Worm (Caenorhabditis elegans) whole organism, L1 larva: ENCODE measurements around the gene Y51H4A.24.

Experiments
- C16A3.4 ChIP-seq: fragments of 150-350 bp; optimal IDR thresholded peaks from 2 replicates; lab custom pipeline; 2014; ENCODE audit warnings: missing biosample characterization, missing genetic modification characterization
- C34B4.2 ChIP-seq: sonication (generic microtip); optimal IDR thresholded peaks from 2 replicates; lab custom pipeline; 2017; ENCODE audit warnings: mild to moderate bottlenecking, missing genetic modification characterization, missing compliant biosample characterization
- F16B12.6 ChIP-seq: fragments of 150-350 bp; optimal IDR thresholded peaks from 2 replicates; lab custom pipeline; 2014; ENCODE audit warnings: missing biosample characterization, missing genetic modification characterization
- Y116A8C.19 ChIP-seq: sonication (generic microtip); optimal IDR thresholded peaks from 2 replicates; lab custom pipeline; 2016; ENCODE audit warnings: missing compliant biosample characterization, missing genetic modification characterization, borderline replicate concordance
- aly-2 ChIP-seq: fragments of 150-350 bp; optimal IDR thresholded peaks from 2 replicates; lab custom pipeline; 2014; ENCODE audit warnings: missing biosample characterization, missing genetic modification characterization
- ceh-63 ChIP-seq: fragments of 200-800 bp; sonication (Bioruptor generic); optimal IDR thresholded peaks from 2 replicates; lab custom pipeline; 2018; ENCODE audit warnings: mild to moderate bottlenecking, missing genetic modification characterization, missing compliant biosample characterization
- ceh-8 ChIP-seq: fragments of 200-800 bp; sonication (Bioruptor generic); optimal IDR thresholded peaks from 2 replicates; lab custom pipeline; 2018; ENCODE audit warnings: mild to moderate bottlenecking, missing genetic modification characterization, moderate library complexity, missing compliant biosample characterization
- ceh-82 ChIP-seq, 3 experiments: fragments of 150-350 bp in 1 of 3; sonication (generic microtip) in 2 of 3; optimal IDR thresholded peaks; 2 replicates each; lab custom pipeline; 2014 to 2017; ENCODE audit warnings: missing biosample characterization in 3 of 3, missing genetic modification characterization in 3 of 3
- dsc-1 ChIP-seq: sonication (generic microtip); optimal IDR thresholded peaks from 2 replicates; lab custom pipeline; 2016; ENCODE audit warnings: mild to moderate bottlenecking, missing genetic modification characterization, missing compliant biosample characterization
- efl-3 ChIP-seq: fragments of 200-800 bp; sonication (Bioruptor generic); optimal IDR thresholded peaks from 2 replicates; lab custom pipeline; 2018; ENCODE audit warnings: mild to moderate bottlenecking, missing genetic modification characterization, missing compliant biosample characterization
- egl-27 ChIP-seq, 2 experiments: fragments of 150-350 bp in 1 of 2; sonication (generic microtip); optimal IDR thresholded peaks; 3 replicates each; lab custom pipeline; 2017 to 2018; ENCODE audit warnings: missing biosample characterization in 2 of 2, missing genetic modification characterization in 2 of 2, missing genetic modification reagents in 2 of 2
- ets-5 ChIP-seq: fragments of 200-800 bp; sonication (Bioruptor generic); IDR thresholded peaks from 2 replicates; pipeline ENCODE4 v1.3.6; 2022; ENCODE audit warnings: missing genetic modification characterization, missing compliant biosample characterization
- hlh-17 ChIP-seq: fragments of 200-800 bp; sonication (Bioruptor generic); optimal IDR thresholded peaks from 2 replicates; lab custom pipeline; 2018; ENCODE audit warnings: missing genetic modification characterization, mild to moderate bottlenecking, missing compliant biosample characterization, moderate library complexity, borderline replicate concordance
- jun-1 ChIP-seq: fragments of 150-350 bp; optimal IDR thresholded peaks from 2 replicates; lab custom pipeline; 2014; ENCODE audit warnings: missing biosample characterization, missing genetic modification reagents, missing genetic modification characterization
- lin-14 ChIP-seq: fragments of 200-800 bp; sonication (Bioruptor generic); optimal IDR thresholded peaks from 2 replicates; lab custom pipeline; 2018; ENCODE audit warnings: mild to moderate bottlenecking, missing genetic modification characterization, moderate library complexity, missing compliant biosample characterization
- lsy-2 ChIP-seq, 2 experiments: fragments of 150-350 bp; optimal IDR thresholded peaks; 2 replicates each; lab custom pipeline; 2014; ENCODE audit warnings: missing biosample characterization in 2 of 2, missing genetic modification characterization in 2 of 2
- mab-9 ChIP-seq: fragments of 200-800 bp; sonication (Bioruptor generic); IDR thresholded peaks from 2 replicates; pipeline ENCODE4 v1.3.6; 2022; ENCODE audit warnings: missing genetic modification reagents, missing genetic modification characterization, missing compliant biosample characterization
- mdl-1 ChIP-seq, 2 experiments: fragments of 150-350 bp; optimal IDR thresholded peaks; 2 replicates each; lab custom pipeline; 2014 to 2017; ENCODE audit warnings: missing biosample characterization in 2 of 2, missing genetic modification characterization in 2 of 2, inconsistent platforms in 1 of 2
- mef-2 ChIP-seq: fragments of 150-350 bp; optimal IDR thresholded peaks from 2 replicates; lab custom pipeline; 2014; ENCODE audit warnings: missing biosample characterization, missing genetic modification characterization
- nhr-11 ChIP-seq: fragments of 150-350 bp; optimal IDR thresholded peaks from 2 replicates; lab custom pipeline; 2014; ENCODE audit warnings: missing biosample characterization, missing genetic modification characterization
- nhr-47 ChIP-seq: sonication (generic microtip); optimal IDR thresholded peaks from 2 replicates; lab custom pipeline; 2016; ENCODE audit warnings: mild to moderate bottlenecking, missing genetic modification characterization, moderate library complexity, missing compliant biosample characterization
- nhr-71 ChIP-seq: sonication (generic microtip); optimal IDR thresholded peaks from 2 replicates; lab custom pipeline; 2016; ENCODE audit warnings: mild to moderate bottlenecking, missing genetic modification characterization, moderate library complexity, missing compliant biosample characterization
- nhr-76 ChIP-seq: sonication (generic microtip); optimal IDR thresholded peaks from 2 replicates; lab custom pipeline; 2017; ENCODE audit warnings: missing biosample characterization, missing genetic modification characterization
- nhr-77 ChIP-seq: fragments of 150-350 bp; optimal IDR thresholded peaks from 2 replicates; lab custom pipeline; 2014; ENCODE audit warnings: missing biosample characterization, missing genetic modification characterization
- nhr-85 ChIP-seq: sonication (generic microtip); peaks from one replicate; lab custom pipeline; 2016; ENCODE audit warnings: missing genetic modification characterization, inconsistent platforms, missing compliant biosample characterization
- pag-3 ChIP-seq: sonication (generic microtip); optimal IDR thresholded peaks from 2 replicates; lab custom pipeline; 2017; ENCODE audit warnings: missing genetic modification characterization, mild to moderate bottlenecking, missing compliant biosample characterization, antibody characterized with exemption, borderline replicate concordance; ENCODE audit not compliant: insufficient read depth
- pax-3 ChIP-seq: fragments of 200-800 bp; sonication (Bioruptor generic); optimal IDR thresholded peaks from 2 replicates; lab custom pipeline; 2018; ENCODE audit warnings: mild to moderate bottlenecking, missing genetic modification characterization, moderate library complexity, missing compliant biosample characterization
- pqm-1 ChIP-seq: sonication (generic microtip); optimal IDR thresholded peaks from 3 replicates; lab custom pipeline; 2017; ENCODE audit warnings: missing biosample characterization, missing genetic modification characterization
- skn-1 ChIP-seq: fragments of 150-350 bp; optimal IDR thresholded peaks from 2 replicates; lab custom pipeline; 2014; ENCODE audit warnings: missing biosample characterization, missing genetic modification characterization
- snpc-4 ChIP-seq: fragments of 150-350 bp; optimal IDR thresholded peaks from 2 replicates; lab custom pipeline; 2014; ENCODE audit warnings: missing biosample characterization, missing genetic modification characterization
- snu-23 ChIP-seq: sonication (generic microtip); optimal IDR thresholded peaks from 2 replicates; lab custom pipeline; 2016; ENCODE audit warnings: missing genetic modification characterization, missing compliant biosample characterization
- sptf-1 ChIP-seq: fragments of 150-350 bp; optimal IDR thresholded peaks from 2 replicates; lab custom pipeline; 2014; ENCODE audit warnings: missing biosample characterization, missing genetic modification characterization
- unc-30 ChIP-seq: sonication (generic microtip); optimal IDR thresholded peaks from 2 replicates; lab custom pipeline; 2017; ENCODE audit warnings: missing biosample characterization, missing genetic modification characterization
- unc-62 ChIP-seq: fragments of 150-350 bp; optimal IDR thresholded peaks from 2 replicates; lab custom pipeline; 2014; ENCODE audit warnings: missing biosample characterization, missing genetic modification reagents, missing genetic modification characterization
- unc-86 ChIP-seq: sonication (generic microtip); optimal IDR thresholded peaks from 2 replicates; lab custom pipeline; 2016; ENCODE audit warnings: missing genetic modification characterization, missing compliant biosample characterization
- vab-15 ChIP-seq: sonication (generic microtip); optimal IDR thresholded peaks from 2 replicates; lab custom pipeline; 2017; ENCODE audit warnings: missing genotype, mild to moderate bottlenecking, missing genetic modification characterization, missing compliant biosample characterization
- zag-1 ChIP-seq: fragments of 150-350 bp; optimal IDR thresholded peaks from 2 replicates; lab custom pipeline; 2014; ENCODE audit warnings: missing biosample characterization, missing genetic modification characterization
- zip-4 ChIP-seq: fragments of 200-800 bp; sonication (Bioruptor generic); optimal IDR thresholded peaks from 2 replicates; lab custom pipeline; 2018; ENCODE audit warnings: mild to moderate bottlenecking, missing genetic modification characterization, moderate library complexity, missing compliant biosample characterization

Gene Y51H4A.24

ce11 chrIV:16718651-16719050 is 22.0 kb downstream of the Y51H4A.24 start:
- no peak for TF ChIP-seq nhr-71 (tag; lab: Kevin White, UChicago)
- TF ChIP-seq C34B4.2: no peak
- no peak for TF ChIP-seq pag-3 (tag; lab: Kevin White, UChicago)
- no peak for TF ChIP-seq ets-5
- no peak for TF ChIP-seq jun-1 (tag; lab: Kevin White, UChicago)
- TF ChIP-seq nhr-47 (tag; lab: Kevin White, UChicago): no peak
- no peak for TF ChIP-seq ceh-63 (GFP tag; lab: Kevin White, UChicago)
- no peak for TF ChIP-seq egl-27 (tag; optimal IDR thresholded peaks at IDR 0.05; lab: Kevin White, UChicago)
- TF ChIP-seq F16B12.6: no peak
- TF ChIP-seq sptf-1: no peak
- no peak for TF ChIP-seq nhr-76 (tag; lab: Kevin White, UChicago)
- no peak for TF ChIP-seq nhr-11 (tag; lab: Kevin White, UChicago)
- no peak for TF ChIP-seq pqm-1 (tag; lab: Kevin White, UChicago)

ce11 chrIV:16710312-16710711 is 30.4 kb downstream of the Y51H4A.24 start:
- no peak for TF ChIP-seq nhr-77 (tag; lab: Kevin White, UChicago)
- no peak for TF ChIP-seq snu-23 (GFP tag; lab: Kevin White, UChicago)

ce11 chrIV:16709713-16710112 is 31.0 kb downstream of the Y51H4A.24 start:
- TF ChIP-seq C34B4.2: no peak
- TF ChIP-seq ceh-63 (GFP tag; lab: Kevin White, UChicago): no peak
- no peak for TF ChIP-seq mdl-1 (tag; optimal IDR thresholded peaks at IDR 0.05; lab: Kevin White, UChicago)
- TF ChIP-seq nhr-85: no peak
- no peak for TF ChIP-seq sptf-1
- no peak for TF ChIP-seq ceh-82 (tag; optimal IDR thresholded peaks at IDR 0.05; lab: Kevin White, UChicago)
- no peak for TF ChIP-seq dsc-1 (tag; lab: Kevin White, UChicago)
- TF ChIP-seq snpc-4 (tag; lab: Kevin White, UChicago): no peak
- no peak for TF ChIP-seq C16A3.4
- TF ChIP-seq mab-9 (GFP tag; lab: Robert Waterston, UW): no peak

- no peak for TF ChIP-seq pax-3
- no peak for TF ChIP-seq aly-2
- no peak for TF ChIP-seq unc-30 (tag; lab: Kevin White, UChicago)
- TF ChIP-seq mdl-1 (tag; optimal IDR thresholded peaks at IDR 0.05; lab: Kevin White, UChicago): no peak
- no peak for TF ChIP-seq zag-1 (tag; lab: Kevin White, UChicago)
- no peak for TF ChIP-seq ceh-8 (GFP tag; lab: Kevin White, UChicago)
- TF ChIP-seq zip-4 (GFP tag; lab: Kevin White, UChicago): no peak
- TF ChIP-seq skn-1: no peak
- TF ChIP-seq nhr-77 (tag; lab: Kevin White, UChicago): no peak
- no peak for TF ChIP-seq Y116A8C.19
- TF ChIP-seq hlh-17 (GFP tag; lab: Kevin White, UChicago): no peak
- no peak for TF ChIP-seq efl-3 (GFP tag; lab: Kevin White, UChicago)
Measured at ce11 chrIV:16706950-16707349, 33.7 kb downstream of the Y51H4A.24 start.

- no peak for TF ChIP-seq lin-14 (GFP tag; lab: Kevin White, UChicago)
- TF ChIP-seq ceh-63 (GFP tag; lab: Kevin White, UChicago): no peak
- TF ChIP-seq mef-2 (tag; lab: Kevin White, UChicago): no peak
- no peak for TF ChIP-seq ceh-82 (tag; optimal IDR thresholded peaks at IDR 0.05; lab: Kevin White, UChicago)
- TF ChIP-seq unc-62 (GFP tag; lab: Kevin White, UChicago): no peak
- no peak for TF ChIP-seq unc-86 (tag; lab: Kevin White, UChicago)
- TF ChIP-seq pag-3 (tag; lab: Kevin White, UChicago): no peak
- no peak for TF ChIP-seq aly-2
- no peak for TF ChIP-seq vab-15 (tag; lab: Kevin White, UChicago)
- TF ChIP-seq lsy-2 (tag; optimal IDR thresholded peaks at IDR 0.05; lab: Kevin White, UChicago): no peak
Measured at ce11 chrIV:16696422-16696821, 44.2 kb downstream of the Y51H4A.24 start.
